Fruit fly (Drosophila melanogaster) whole organism, prepupa: ENCODE data around the gene raskol.

Experiments used
- Blimp-1 ChIP-seq: fragments of 200-800 bp; sonication (Bioruptor generic); optimal IDR thresholded peaks from 3 replicates; lab custom pipeline; 2017; ENCODE audit warnings: missing biosample characterization, missing genetic modification characterization, mild to moderate bottlenecking, moderate library complexity, missing genetic modification reagents
- CG6792 ChIP-seq: fragments of 200-800 bp; sonication (Bioruptor generic); optimal IDR thresholded peaks from 3 replicates; lab custom pipeline; 2016; ENCODE audit warnings: missing biosample characterization, missing genetic modification characterization
- Gug ChIP-seq: fragments of 200-800 bp; sonication (Bioruptor generic); IDR thresholded peaks from 2 replicates; pipeline ENCODE4 v1.3.6; 2022; ENCODE audit warnings: missing biosample characterization, missing genetic modification characterization
- dac ChIP-seq: fragments of 200-800 bp; sonication (Bioruptor generic); optimal IDR thresholded peaks from 2 replicates; lab custom pipeline; 2017; ENCODE audit warnings: missing biosample characterization, mild to moderate bottlenecking, missing genetic modification characterization
- lz ChIP-seq: fragments of 200-800 bp; sonication (Bioruptor generic); optimal IDR thresholded peaks from 3 replicates; lab custom pipeline; 2016; ENCODE audit warnings: missing biosample characterization, missing genetic modification characterization

DNA sequence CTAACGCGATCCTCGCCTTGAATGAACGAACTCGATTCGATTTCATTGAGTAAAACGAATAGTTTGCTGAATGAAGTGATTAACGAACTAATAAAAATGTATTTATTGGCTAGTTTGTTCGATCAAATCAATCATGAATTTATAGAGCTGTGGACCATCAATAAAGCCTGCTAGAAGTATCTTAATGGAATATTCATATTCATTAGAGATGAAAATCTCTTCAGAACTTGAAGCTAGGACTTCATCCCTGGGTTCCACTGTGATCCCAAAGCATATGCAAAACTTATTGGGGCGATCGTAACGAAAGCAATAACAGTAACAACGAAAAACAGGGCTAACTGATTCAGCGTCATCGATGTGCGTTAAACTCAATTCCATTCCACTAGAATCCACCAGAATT is 12.7 kb upstream of the raskol start:
- TF ChIP-seq Gug (GFP tag; lab: Robert Waterston, UW) (no peak), lz (no peak), dac (GFP tag; lab: Kevin White, UChicago) (no peak), Blimp-1 (GFP tag; lab: Kevin White, UChicago) (no peak), CG6792 (no peak)
